Worm (Caenorhabditis elegans): ENCODE data around the gene sdz-15.
A peak's percentile ranks its signal among the peaks of the same experiment; 100 is the strongest.

sdz-15 gene

ce11 chrIII:6536945-6537568, 38.8 kb downstream of the sdz-15 start, which contains the start of gene C09E7.4 (continued):
- no peak for TF ChIP-seq fax-1 (tag; optimal IDR thresholded peaks at IDR 0.05)
- TF ChIP-seq pros-1 (tag; optimal IDR thresholded peaks at IDR 0.05) = peak; percentile 18
- peak; percentile 69 for TF ChIP-seq ceh-14 (tag; optimal IDR thresholded peaks at IDR 0.05)

All from whole organism, late embryonic.